Worm (Caenorhabditis elegans): ENCODE measurements around the gene F21D12.2.

The F21D12.2 gene

DNA sequence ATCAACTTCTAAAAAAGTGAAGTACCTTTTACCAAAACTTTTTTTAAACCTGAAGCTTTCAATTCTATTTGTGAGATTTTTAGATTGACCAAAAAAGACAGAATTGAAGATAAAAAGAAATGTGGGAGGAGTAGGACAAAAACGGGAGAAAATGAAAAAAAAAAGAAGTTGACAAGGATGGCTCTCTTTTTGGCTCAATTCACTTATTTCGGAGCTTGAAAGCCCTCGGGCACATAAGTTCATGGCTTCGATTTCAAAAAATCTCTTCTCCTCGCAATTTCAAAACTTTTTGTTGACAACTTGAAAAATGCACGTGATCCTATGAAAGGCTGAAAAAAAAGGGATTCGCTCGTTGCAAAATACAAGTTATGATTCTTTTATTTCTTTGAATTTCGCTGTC is 8.6 kb downstream of the F21D12.2 start:
- TF ChIP-seq fkh-10 (GFP tag; optimal IDR thresholded peaks at IDR 0.05) (peak; percentile 22), mes-2 (tag; optimal IDR thresholded peaks at IDR 0.05; ENCODE audit: poor library complexity, severe bottlenecking) (no peak), aha-1 (tag) (peak; percentile 71)

ce11 chrII:7326997-7327396 is 9.4 kb downstream of the F21D12.2 start:
- TF ChIP-seq hmg-1.1 (GFP tag; IDR thresholded peaks at IDR 0.05) (0 out of 2 replicates have a peak, but pooled peaks have one; percentile 51), F10B5.3 (tag; optimal IDR thresholded peaks at IDR 0.05) (no peak), php-3 (GFP tag; IDR thresholded peaks at IDR 0.05) (no peak), ces-1 (GFP tag; optimal IDR thresholded peaks at IDR 0.05) (no peak), F37D6.2 (tag; optimal IDR thresholded peaks at IDR 0.05) (peak; percentile 38), zfp-2 (tag; optimal IDR thresholded peaks at IDR 0.05) (no peak), set-16 (GFP tag; IDR thresholded peaks at IDR 0.05) (peak; percentile 78), hlh-11 (tag; optimal IDR thresholded peaks at IDR 0.05) (peak; percentile 17), fkh-10 (GFP tag; optimal IDR thresholded peaks at IDR 0.05) (peak; percentile 73), zfp-3 (GFP tag; conservative IDR thresholded peaks at IDR 0.05) (no peak), daf-16 (GFP tag; optimal IDR thresholded peaks at IDR 0.05) (peak in 1 of 2 experiments; percentile 27), daf-16 (tag; optimal IDR thresholded peaks at IDR 0.05) (no peak), hlh-30 (tag; optimal IDR thresholded peaks at IDR 0.05; ENCODE audit: insufficient read depth) (peak; percentile 52), fos-1 (tag; optimal IDR thresholded peaks at IDR 0.05) (no peak), lsy-2 (tag; optimal IDR thresholded peaks at IDR 0.05) (peak in 1 of 2 experiments; percentile 46), gei-8 (GFP tag; optimal IDR thresholded peaks at IDR 0.05) (no peak), rbr-2 (tag; optimal IDR thresholded peaks at IDR 0.05) (peak; percentile 74), nhr-102 (tag; optimal IDR thresholded peaks at IDR 0.05) (no peak), aha-1 (tag) (peak; percentile 73), sdz-12 (GFP tag; optimal IDR thresholded peaks at IDR 0.05) (peak; percentile 32), duxl-1 (tag; optimal IDR thresholded peaks at IDR 0.05; ENCODE audit: poor library complexity) (no peak), ceh-20 (GFP tag; IDR thresholded peaks at IDR 0.05) (peak; percentile 29), ZK337.2 (GFP tag; IDR thresholded peaks at IDR 0.05) (peak; percentile 45; the same call in 1 of the 2 replicates), ctbp-1 (GFP tag; IDR thresholded peaks at IDR 0.05) (peak; percentile 81), hif-1 (tag; optimal IDR thresholded peaks at IDR 0.05) (peak in 1 of 2 experiments; percentile 55), madf-5 (GFP tag; IDR thresholded peaks at IDR 0.05) (no peak), tag-97 (GFP tag; IDR thresholded peaks at IDR 0.05) (no peak), nhr-11 (tag; optimal IDR thresholded peaks at IDR 0.05) (peak; percentile 54), F44E2.7 (GFP tag; IDR thresholded peaks at IDR 0.05) (no peak), dpl-1 (GFP tag; optimal IDR thresholded peaks at IDR 0.05) (peak; percentile 22), ceh-82 (tag; optimal IDR thresholded peaks at IDR 0.05) (no peak), mep-1 (tag; optimal IDR thresholded peaks at IDR 0.05) (peak; percentile 61), vab-7 (GFP tag; IDR thresholded peaks at IDR 0.05) (0 out of 2 replicates have a peak, but pooled peaks have one; percentile 20), lin-1 (GFP tag; IDR thresholded peaks at IDR 0.05) (no peak), madf-9 (GFP tag; conservative IDR thresholded peaks at IDR 0.05) (peak; percentile 61; the same call in 1 of the 2 replicates), dmd-8 (GFP tag; IDR thresholded peaks at IDR 0.05) (no peak), nhr-111 (GFP tag; optimal IDR thresholded peaks at IDR 0.05) (no peak)

DNA sequence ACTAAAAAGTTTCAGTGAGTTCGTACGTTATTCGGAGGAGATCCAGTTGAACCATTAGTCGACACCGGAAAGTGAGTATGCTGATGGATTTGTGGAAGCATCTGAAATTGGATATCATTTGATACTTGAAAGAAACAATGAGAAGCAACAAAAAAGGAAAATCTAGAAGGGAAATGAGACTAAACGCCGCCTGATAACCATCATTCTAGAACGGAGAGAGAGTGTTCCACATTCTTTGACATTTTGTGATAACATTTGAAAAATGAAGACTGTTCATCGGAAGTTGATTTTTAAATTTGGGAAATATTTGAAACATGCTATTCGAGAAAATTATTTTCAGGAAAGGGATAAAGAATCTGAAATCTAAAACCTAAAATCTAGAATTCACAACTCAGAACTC is 13.7 kb downstream of the F21D12.2 start, which contains the start of gene npax-1:
Gene npax-1 (minus strand): TSS at position 101 of the 400 bp plus-strand sequence.
- TF ChIP-seq aha-1 (tag) (peak; percentile 86), daf-19 (GFP tag; conservative IDR thresholded peaks at IDR 0.05) (no peak)
